Worm (Caenorhabditis elegans) whole organism, L4 larva: Measurements from ENCODE around the gene acdh-11.
A peak's percentile ranks its signal among the peaks of the same experiment; 100 is the strongest.

Source experiments
- F10B5.3 ChIP-seq: sonication (generic microtip); optimal IDR thresholded peaks from 2 replicates; lab custom pipeline; 2016; ENCODE audit warnings: mild to moderate bottlenecking, missing genetic modification characterization, missing compliant biosample characterization
- F37D6.2 ChIP-seq: sonication (generic microtip); optimal IDR thresholded peaks from 2 replicates; lab custom pipeline; 2016; ENCODE audit warnings: mild to moderate bottlenecking, missing genetic modification characterization, missing compliant biosample characterization
- F44E2.7 ChIP-seq: fragments of 200-800 bp; sonication (Bioruptor generic); IDR thresholded peaks from 2 replicates; pipeline ENCODE4 v2.1.2; 2022; ENCODE audit warnings: missing genetic modification characterization, missing compliant biosample characterization
- R02D3.7 ChIP-seq: fragments of 150-350 bp; sonication (generic microtip); optimal IDR thresholded peaks from 3 replicates; lab custom pipeline; 2014; ENCODE audit warnings: missing biosample characterization, missing genetic modification characterization
- T20F7.1 ChIP-seq: fragments of 200-800 bp; sonication (Bioruptor generic); optimal IDR thresholded peaks from 2 replicates; lab custom pipeline; 2018; ENCODE audit warnings: mild to moderate bottlenecking, missing genetic modification characterization, missing compliant biosample characterization
- Y105C5A.15 ChIP-seq: fragments of 200-800 bp; sonication (Bioruptor generic); IDR thresholded peaks from 2 replicates; pipeline ENCODE4 v1.3.6; 2022; ENCODE audit warnings: missing genetic modification characterization, missing compliant biosample characterization
- Y48G9A.11 ChIP-seq: fragments of 200-800 bp; sonication (Bioruptor generic); IDR thresholded peaks from 2 replicates; pipeline ENCODE4 v1.3.6; 2022; ENCODE audit warnings: missing genetic modification reagents, missing genetic modification characterization, missing compliant biosample characterization
- Y75B8A.6 ChIP-seq: fragments of 200-800 bp; sonication (Bioruptor generic); IDR thresholded peaks from 2 replicates; pipeline ENCODE4 v1.3.6; 2022; ENCODE audit warnings: missing genetic modification reagents, missing genetic modification characterization, missing compliant biosample characterization
- ZK337.2 ChIP-seq: fragments of 200-800 bp; sonication (Bioruptor generic); IDR thresholded peaks from 2 replicates; pipeline ENCODE4 v1.3.6; 2022; ENCODE audit warnings: missing genetic modification reagents, missing genetic modification characterization, missing compliant biosample characterization
- ZK546.5 ChIP-seq, 2 experiments: sonication (generic microtip); optimal IDR thresholded peaks; 2 replicates each; lab custom pipeline; 2017; ENCODE audit warnings: missing biosample characterization in 2 of 2, missing genetic modification characterization in 2 of 2
- aha-1 ChIP-seq: fragments of 150-350 bp; peaks from one replicate; lab custom pipeline; 2014; ENCODE audit warnings: missing biosample characterization, missing genetic modification characterization
- aly-2 ChIP-seq: sonication (generic microtip); optimal IDR thresholded peaks from 2 replicates; lab custom pipeline; 2018; ENCODE audit warnings: missing biosample characterization, missing genetic modification characterization
- ama-1 ChIP-seq: fragments of 150-350 bp; optimal IDR thresholded peaks from 2 replicates; lab custom pipeline; 2014; ENCODE audit warnings: inconsistent platforms, mixed read lengths
- arid-1 ChIP-seq: fragments of 200-800 bp; sonication (Bioruptor generic); conservative IDR thresholded peaks from 2 replicates; pipeline ENCODE4 v1.3.6; 2022; ENCODE audit warnings: missing genetic modification reagents, missing genetic modification characterization, missing compliant biosample characterization
- attf-4 ChIP-seq: sonication (generic microtip); optimal IDR thresholded peaks from 3 replicates; lab custom pipeline; 2017; ENCODE audit warnings: missing biosample characterization, missing genetic modification characterization
- ceh-28 ChIP-seq: fragments of 150-350 bp; optimal IDR thresholded peaks from 2 replicates; lab custom pipeline; 2014; ENCODE audit warnings: missing biosample characterization, missing genetic modification reagents, missing genetic modification characterization
- ceh-82 ChIP-seq: sonication (generic microtip); optimal IDR thresholded peaks from 2 replicates; lab custom pipeline; 2017; ENCODE audit warnings: missing biosample characterization, missing genetic modification characterization
- ctbp-1 ChIP-seq: fragments of 200-800 bp; sonication (Bioruptor generic); IDR thresholded peaks from 2 replicates; pipeline ENCODE4 v1.3.6; 2022; ENCODE audit warnings: missing genetic modification reagents, missing genetic modification characterization, missing compliant biosample characterization
- egl-27 ChIP-seq: sonication (generic microtip); optimal IDR thresholded peaks from 3 replicates; lab custom pipeline; 2017; ENCODE audit warnings: missing biosample characterization, missing genetic modification reagents, missing genetic modification characterization
- egl-43 ChIP-seq: fragments of 200-800 bp; sonication (Bioruptor generic); IDR thresholded peaks from 2 replicates; pipeline ENCODE4 v1.3.6; 2022; ENCODE audit warnings: missing genetic modification reagents, missing genetic modification characterization, missing compliant biosample characterization
- hif-1 ChIP-seq, 2 experiments: sonication (generic microtip); optimal IDR thresholded peaks; 2 replicates each; lab custom pipeline; 2016 to 2017; ENCODE audit warnings: missing compliant biosample characterization in 2 of 2, missing genetic modification characterization in 2 of 2, missing genetic modification reagents in 2 of 2, missing genotype in 2 of 2, mild to moderate bottlenecking in 1 of 2
- hlh-11 ChIP-seq: fragments of 200-800 bp; sonication (Bioruptor generic); optimal IDR thresholded peaks from 2 replicates; lab custom pipeline; 2018; ENCODE audit warnings: mild to moderate bottlenecking, missing genetic modification characterization, missing compliant biosample characterization
- hlh-30 ChIP-seq: sonication (generic microtip); optimal IDR thresholded peaks from 2 replicates; lab custom pipeline; 2017; ENCODE audit warnings: antibody characterized with exemption, mild to moderate bottlenecking, missing genetic modification characterization, missing compliant biosample characterization; ENCODE audit not compliant: insufficient read depth
- lin-1 ChIP-seq: fragments of 200-800 bp; sonication (Bioruptor generic); IDR thresholded peaks from 2 replicates; pipeline ENCODE4 v1.3.6; 2022; ENCODE audit warnings: missing genetic modification reagents, missing genetic modification characterization, missing compliant biosample characterization
- lin-13 ChIP-seq: fragments of 150-350 bp; optimal IDR thresholded peaks from 2 replicates; lab custom pipeline; 2014; ENCODE audit warnings: missing biosample characterization, missing genetic modification reagents, missing genetic modification characterization
- lin-38 ChIP-seq: fragments of 200-800 bp; sonication (Bioruptor generic); IDR thresholded peaks from 2 replicates; pipeline ENCODE4 v1.3.6; 2022; ENCODE audit warnings: missing genetic modification reagents, missing genetic modification characterization, missing compliant biosample characterization
- lin-39 ChIP-seq: fragments of 150-350 bp; optimal IDR thresholded peaks from 2 replicates; lab custom pipeline; 2014; ENCODE audit warnings: missing biosample characterization, missing genetic modification reagents, missing genetic modification characterization
- madf-5 ChIP-seq, 2 experiments: fragments of 200-800 bp; sonication (Bioruptor generic); IDR thresholded peaks; 2 replicates each; pipeline ENCODE4 v1.3.6; 2022; ENCODE audit warnings: missing compliant biosample characterization in 2 of 2, missing genetic modification characterization in 2 of 2
- madf-9 ChIP-seq: fragments of 200-800 bp; sonication (Bioruptor generic); conservative IDR thresholded peaks from 2 replicates; pipeline ENCODE4 v1.3.6; 2022; ENCODE audit warnings: missing genetic modification reagents, missing genetic modification characterization, missing compliant biosample characterization
- mdl-1 ChIP-seq, 2 experiments: fragments of 150-350 bp in 1 of 2; sonication (generic microtip) in 1 of 2; optimal IDR thresholded peaks; 2 replicates each; lab custom pipeline; 2014 to 2017; ENCODE audit warnings: missing biosample characterization in 2 of 2, missing genetic modification characterization in 2 of 2
- mdt-29 ChIP-seq: fragments of 200-800 bp; sonication (Bioruptor generic); IDR thresholded peaks from 2 replicates; pipeline ENCODE4 v1.3.6; 2022; ENCODE audit warnings: missing genetic modification reagents, missing genetic modification characterization, missing compliant biosample characterization
- mep-1 ChIP-seq: fragments of 150-350 bp; sonication (generic microtip); optimal IDR thresholded peaks from 3 replicates; lab custom pipeline; 2014; ENCODE audit warnings: missing biosample characterization, missing genetic modification characterization
- mxl-3 ChIP-seq: fragments of 200-800 bp; sonication (Bioruptor generic); optimal IDR thresholded peaks from 2 replicates; lab custom pipeline; 2018; ENCODE audit warnings: mild to moderate bottlenecking, missing genetic modification characterization, missing compliant biosample characterization
- nhr-102 ChIP-seq: sonication (generic microtip); optimal IDR thresholded peaks from 2 replicates; lab custom pipeline; 2016; ENCODE audit warnings: mild to moderate bottlenecking, missing genetic modification characterization, moderate library complexity, missing compliant biosample characterization
- nhr-11 ChIP-seq: fragments of 150-350 bp; optimal IDR thresholded peaks from 2 replicates; lab custom pipeline; 2014; ENCODE audit warnings: missing biosample characterization, missing genetic modification characterization
- nhr-111 ChIP-seq: fragments of 200-800 bp; sonication (Bioruptor generic); optimal IDR thresholded peaks from 2 replicates; lab custom pipeline; 2018; ENCODE audit warnings: mild to moderate bottlenecking, missing genetic modification characterization, missing compliant biosample characterization
- nhr-237 ChIP-seq: sonication (generic microtip); optimal IDR thresholded peaks from 2 replicates; lab custom pipeline; 2017; ENCODE audit warnings: missing biosample characterization, missing genetic modification characterization
- nhr-25 ChIP-seq: sonication (generic microtip); optimal IDR thresholded peaks from 2 replicates; lab custom pipeline; 2017; ENCODE audit warnings: missing genetic modification characterization, mild to moderate bottlenecking, missing compliant biosample characterization, antibody characterized with exemption, moderate library complexity, borderline replicate concordance; ENCODE audit not compliant: insufficient read depth
- nhr-42 ChIP-seq: fragments of 200-800 bp; sonication (Bioruptor generic); IDR thresholded peaks from 2 replicates; pipeline ENCODE4 v1.3.6; 2022; ENCODE audit warnings: missing genetic modification characterization, missing compliant biosample characterization
- pha-4 ChIP-seq, 2 experiments: fragments of 150-350 bp in 1 of 2; fragments of 200-800 bp in 1 of 2; sonication (Bioruptor generic) in 1 of 2; IDR thresholded peaks in 1 of 2; optimal IDR thresholded peaks in 1 of 2; 2 replicates each; pipeline versions ENCODE4 v1.3.6 to Lab custom; 2014 to 2022; ENCODE audit warnings: missing genetic modification characterization in 2 of 2, missing genetic modification reagents in 2 of 2, missing biosample characterization in 1 of 2, missing compliant biosample characterization in 1 of 2
- saeg-2 ChIP-seq: fragments of 200-800 bp; sonication (Bioruptor generic); IDR thresholded peaks from 2 replicates; pipeline ENCODE4 v1.3.6; 2022; ENCODE audit warnings: missing genetic modification reagents, missing genetic modification characterization, missing compliant biosample characterization
- set-16 ChIP-seq: fragments of 200-800 bp; sonication (Bioruptor generic); IDR thresholded peaks from 2 replicates; pipeline ENCODE4 v1.3.6; 2022; ENCODE audit warnings: missing genetic modification reagents, missing genetic modification characterization, missing compliant biosample characterization
- snpc-4 ChIP-seq: fragments of 150-350 bp; optimal IDR thresholded peaks from 2 replicates; lab custom pipeline; 2014; ENCODE audit warnings: missing biosample characterization, missing genetic modification characterization
- tag-97 ChIP-seq: fragments of 200-800 bp; sonication (Bioruptor generic); IDR thresholded peaks from 2 replicates; pipeline ENCODE4 v1.3.6; 2022; ENCODE audit warnings: missing genetic modification characterization, missing compliant biosample characterization
- unc-130 ChIP-seq: sonication (generic microtip); optimal IDR thresholded peaks from 2 replicates; lab custom pipeline; 2016; ENCODE audit warnings: missing genetic modification reagents, missing genetic modification characterization, missing compliant biosample characterization
- zag-1 ChIP-seq: fragments of 150-350 bp; optimal IDR thresholded peaks from 2 replicates; lab custom pipeline; 2014; ENCODE audit warnings: missing biosample characterization, missing genetic modification characterization
- zfp-2 ChIP-seq: sonication (generic microtip); optimal IDR thresholded peaks from 2 replicates; lab custom pipeline; 2016; ENCODE audit warnings: mild to moderate bottlenecking, missing genetic modification characterization, missing compliant biosample characterization
- zfp-3 ChIP-seq: fragments of 200-800 bp; sonication (Bioruptor generic); conservative IDR thresholded peaks from 2 replicates; pipeline ENCODE4 v1.3.6; 2022; ENCODE audit warnings: missing genetic modification reagents, missing genetic modification characterization, missing compliant biosample characterization
- zip-11 ChIP-seq: fragments of 200-800 bp; sonication (Bioruptor generic); IDR thresholded peaks from 2 replicates; pipeline ENCODE4 v1.3.6; 2022; ENCODE audit warnings: missing genetic modification characterization, missing compliant biosample characterization
- zip-2 ChIP-seq: fragments of 150-350 bp; optimal IDR thresholded peaks from 2 replicates; lab custom pipeline; 2014; ENCODE audit warnings: missing biosample characterization, missing genetic modification characterization
- ztf-11 ChIP-seq: fragments of 150-350 bp; optimal IDR thresholded peaks from 2 replicates; lab custom pipeline; 2014; ENCODE audit warnings: missing biosample characterization, missing genetic modification characterization
- ztf-7 ChIP-seq: fragments of 150-350 bp; optimal IDR thresholded peaks from 2 replicates; lab custom pipeline; 2014; ENCODE audit warnings: missing biosample characterization, missing genetic modification characterization

acdh-11 gene

DNA sequence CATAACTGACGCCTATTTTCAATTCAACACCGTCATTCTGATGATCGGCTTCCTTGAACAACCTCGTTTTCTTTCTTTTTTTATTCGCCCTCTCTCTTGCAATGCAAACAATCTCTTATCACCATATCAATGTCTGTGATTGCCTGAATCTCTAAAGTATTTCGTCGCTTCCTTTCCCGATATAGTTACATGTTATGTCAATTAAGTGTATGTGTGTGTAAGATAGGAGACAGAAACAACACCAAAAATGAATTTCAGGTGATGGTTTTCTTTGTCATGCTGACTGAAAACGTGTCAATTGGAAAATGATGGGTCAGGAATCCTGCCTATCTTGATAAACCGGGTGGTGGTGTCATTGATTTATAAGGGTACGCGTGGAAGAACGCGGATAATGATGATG is 32.7 kb upstream of the acdh-11 start (continued):
- no peak for TF ChIP-seq zfp-2 (tag; lab: Kevin White, UChicago)
- TF ChIP-seq zfp-3 = no peak
- no peak for TF ChIP-seq zag-1
- TF ChIP-seq lin-38 (GFP tag; lab: Robert Waterston, UW) = 0 out of 2 replicates have a peak, but pooled peaks have one; percentile 8
- no peak for TF ChIP-seq unc-130
- TF ChIP-seq nhr-111 (GFP tag; lab: Kevin White, UChicago) = no peak
- no peak for TF ChIP-seq F44E2.7 (GFP tag; lab: Robert Waterston, UW)
- TF ChIP-seq lin-39 = no peak
- TF ChIP-seq egl-27 (tag; lab: Kevin White, UChicago) = no peak
- TF ChIP-seq hlh-30 (tag; lab: Kevin White, UChicago) = peak; percentile 85
- TF ChIP-seq Y75B8A.6 (GFP tag; lab: Robert Waterston, UW) = no peak
- TF ChIP-seq aha-1 (tag; lab: Kevin White, UChicago) = no peak
- no peak for TF ChIP-seq R02D3.7 (tag; lab: Kevin White, UChicago)
- TF ChIP-seq F10B5.3 (tag; lab: Kevin White, UChicago) = no peak
- no peak for TF ChIP-seq saeg-2 (GFP tag; lab: Robert Waterston, UW)
- TF ChIP-seq egl-43 (GFP tag; lab: Robert Waterston, UW) = no peak
- no peak for TF ChIP-seq ZK546.5 (tag; optimal IDR thresholded peaks at IDR 0.05; lab: Kevin White, UChicago)
- TF ChIP-seq ZK337.2 (GFP tag; lab: Robert Waterston, UW) = no peak
- TF ChIP-seq mdl-1 (tag; optimal IDR thresholded peaks at IDR 0.05; lab: Kevin White, UChicago) = peak; percentile 10 to 85
- peak; percentile 44 for TF ChIP-seq nhr-102 (tag; lab: Kevin White, UChicago)
- TF ChIP-seq ama-1 (lab: Kevin White, UChicago) = no peak
- TF ChIP-seq mdt-29 = 0 out of 2 replicates have a peak, but pooled peaks have one; percentile 40
- TF ChIP-seq attf-4 (tag; lab: Kevin White, UChicago) = no peak
- no peak for TF ChIP-seq ztf-11 (tag; lab: Kevin White, UChicago)
- TF ChIP-seq Y48G9A.11 (GFP tag; lab: Robert Waterston, UW) = no peak
- TF ChIP-seq set-16 (GFP tag; lab: Robert Waterston, UW) = no peak
- no peak for TF ChIP-seq tag-97 (GFP tag; lab: Robert Waterston, UW)
- TF ChIP-seq T20F7.1 (GFP tag; lab: Kevin White, UChicago) = no peak
- peak; percentile 71 for TF ChIP-seq lin-13 (GFP tag; lab: Kevin White, UChicago)
- no peak for TF ChIP-seq ceh-82 (tag; lab: Kevin White, UChicago)
- no peak for TF ChIP-seq madf-5 (GFP tag; IDR thresholded peaks at IDR 0.05; lab: Robert Waterston, UW)
- TF ChIP-seq ctbp-1 (GFP tag; lab: Robert Waterston, UW) = no peak
- peak; percentile 94 for TF ChIP-seq hlh-11 (tag; lab: Kevin White, UChicago)
- no peak for TF ChIP-seq nhr-42 (GFP tag; lab: Robert Waterston, UW)
- peak; percentile 87 for TF ChIP-seq mxl-3 (GFP tag; lab: Kevin White, UChicago)
- no peak; the same call in 1 of the 2 replicates for TF ChIP-seq pha-4 (GFP tag; IDR thresholded peaks at IDR 0.05; lab: Robert Waterston, UW)
- no peak for TF ChIP-seq pha-4 (tag; optimal IDR thresholded peaks at IDR 0.05; lab: Kevin White, UChicago)
- no peak for TF ChIP-seq aly-2 (tag; lab: Kevin White, UChicago)
- no peak for TF ChIP-seq zip-2
- no peak for TF ChIP-seq F37D6.2 (tag; lab: Kevin White, UChicago)
- no peak for TF ChIP-seq madf-9 (GFP tag; lab: Robert Waterston, UW)
- TF ChIP-seq hif-1 (tag; optimal IDR thresholded peaks at IDR 0.05; lab: Kevin White, UChicago) = peak in 1 of 2 experiments; percentile 84
- no peak for TF ChIP-seq zip-11 (GFP tag; lab: Robert Waterston, UW)
- TF ChIP-seq Y105C5A.15 (GFP tag; lab: Robert Waterston, UW) = no peak
- TF ChIP-seq nhr-237 (tag; lab: Kevin White, UChicago) = no peak
- TF ChIP-seq ceh-28 = no peak
- no peak for TF ChIP-seq snpc-4 (tag; lab: Kevin White, UChicago)
- TF ChIP-seq nhr-11 (tag; lab: Kevin White, UChicago) = no peak
- no peak for TF ChIP-seq nhr-25 (tag; lab: Kevin White, UChicago)
- peak; percentile 76 for TF ChIP-seq lin-1
- TF ChIP-seq arid-1 = no peak
- peak; percentile 55 for TF ChIP-seq mep-1 (tag; lab: Kevin White, UChicago)
- peak; percentile 6 for TF ChIP-seq ztf-7 (tag; lab: Kevin White, UChicago)
